Worm (Caenorhabditis elegans) whole organism, L2 larva: Measurements from ENCODE around the gene R03A10.5.

Source experiments
- egl-27 ChIP-seq: sonication (generic microtip); optimal IDR thresholded peaks from 3 replicates; lab custom pipeline; 2017; ENCODE audit warnings: missing biosample characterization, missing genetic modification reagents, missing genetic modification characterization
- elt-1 ChIP-seq: fragments of 150-350 bp; optimal IDR thresholded peaks from 2 replicates; lab custom pipeline; 2014; ENCODE audit warnings: missing biosample characterization, missing genetic modification characterization
- nhr-12 ChIP-seq: fragments of 150-350 bp; optimal IDR thresholded peaks from 2 replicates; lab custom pipeline; 2014; ENCODE audit warnings: missing biosample characterization, missing genetic modification characterization
- skn-1 ChIP-seq: sonication (generic microtip); optimal IDR thresholded peaks from 2 replicates; lab custom pipeline; 2017; ENCODE audit warnings: missing biosample characterization, missing genetic modification characterization

DNA sequence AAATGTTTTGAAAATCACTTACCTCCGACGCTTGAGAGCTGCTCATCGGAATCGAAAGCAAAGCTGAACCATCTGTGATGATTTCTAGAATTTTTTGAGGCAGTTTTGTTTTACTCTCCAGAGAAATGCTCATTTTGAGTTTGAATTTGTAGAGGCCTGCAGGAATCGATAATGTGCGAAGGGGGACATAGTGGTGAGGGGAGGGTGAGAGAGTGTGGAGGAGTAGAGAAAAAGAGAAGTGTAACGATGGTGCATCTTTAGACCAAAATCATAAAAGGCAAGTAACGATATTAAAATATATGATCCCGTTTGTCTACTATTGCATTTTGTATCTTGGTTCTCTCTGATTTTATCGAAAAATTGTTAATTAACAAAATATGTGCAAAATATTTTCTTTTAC is 15.5 kb upstream of the R03A10.5 start, which contains the start of gene blos-8:
- TF ChIP-seq egl-27 (tag; lab: Kevin White, UChicago) (no peak), nhr-12 (tag; lab: Kevin White, UChicago) (no peak), elt-1 (tag; lab: Kevin White, UChicago) (no peak), skn-1 (no peak)
